Fruit fly (Drosophila melanogaster) whole organism, embryonic: ENCODE results near the gene MFS18.
A peak's percentile ranks its signal among the peaks of the same experiment; 100 is the strongest.

Experiments used
- CG1233 ChIP-seq: fragments of 200-800 bp; sonication (Bioruptor generic); optimal IDR thresholded peaks from 4 replicates; lab custom pipeline; 2018; ENCODE audit warnings: missing biosample characterization, mild to moderate bottlenecking, missing genetic modification characterization
- CG13287 ChIP-seq: fragments of 200-800 bp; sonication (Bioruptor generic); IDR thresholded peaks from 2 replicates; pipeline ENCODE4 v1.3.6; 2022; ENCODE audit warnings: missing biosample characterization, missing genetic modification characterization; ENCODE audit not compliant: partially characterized antibody
- CG1529 ChIP-seq: fragments of 200-800 bp; sonication (Bioruptor generic); optimal IDR thresholded peaks from 3 replicates; lab custom pipeline; 2018; ENCODE audit warnings: missing biosample characterization, missing genetic modification characterization
- CG1602 ChIP-seq: fragments of 200-800 bp; sonication (Bioruptor generic); optimal IDR thresholded peaks from 3 replicates; lab custom pipeline; 2016; ENCODE audit warnings: missing biosample characterization, missing genetic modification characterization
- CG17612 ChIP-seq: fragments of 200-800 bp; sonication (Bioruptor generic); IDR thresholded peaks from 2 replicates; pipeline ENCODE4 v1.3.6; 2022; ENCODE audit warnings: missing biosample characterization, missing genetic modification characterization
- CG17912 ChIP-seq: fragments of 200-800 bp; sonication (Bioruptor generic); optimal IDR thresholded peaks from 2 replicates; lab custom pipeline; 2018; ENCODE audit warnings: missing biosample characterization, mild to moderate bottlenecking, missing genetic modification characterization
- CG32772 ChIP-seq: fragments of 200-800 bp; sonication (Bioruptor generic); IDR thresholded peaks from 2 replicates; pipeline ENCODE4 v1.3.6; 2022; ENCODE audit warnings: missing biosample characterization, missing genetic modification characterization
- CG3726 ChIP-seq: fragments of 200-800 bp; sonication (Bioruptor generic); IDR thresholded peaks from 3 replicates; pipeline ENCODE4, ENCODE4 v1.3.6; 2022; ENCODE audit warnings: missing biosample characterization, missing genetic modification characterization
- CG4360 ChIP-seq: fragments of 200-800 bp; sonication (Bioruptor generic); IDR thresholded peaks from 2 replicates; pipeline ENCODE4 v1.3.6; 2022; ENCODE audit warnings: missing biosample characterization, missing genetic modification characterization
- CG6175 ChIP-seq: fragments of 200-800 bp; sonication (Bioruptor generic); IDR thresholded peaks from 3 replicates; pipeline ENCODE4 v1.3.6; 2022; ENCODE audit warnings: missing biosample characterization, missing genetic modification characterization
- CG6765 ChIP-seq: fragments of 200-800 bp; sonication (Bioruptor generic); optimal IDR thresholded peaks from 3 replicates; lab custom pipeline; 2017; ENCODE audit warnings: missing biosample characterization, mild to moderate bottlenecking, missing genetic modification characterization
- CG9797 ChIP-seq: fragments of 200-800 bp; sonication (Bioruptor generic); optimal IDR thresholded peaks from 3 replicates; lab custom pipeline; 2018; ENCODE audit warnings: missing biosample characterization, mild to moderate bottlenecking, missing genetic modification characterization
- Deaf1 ChIP-seq: fragments of 200-800 bp; optimal IDR thresholded peaks from 3 replicates; lab custom pipeline; 2019; ENCODE audit warnings: missing biosample characterization, mild to moderate bottlenecking, missing genetic modification characterization, moderate library complexity
- Dip3 ChIP-seq: fragments of 200-800 bp; sonication (Bioruptor generic); optimal IDR thresholded peaks from 3 replicates; lab custom pipeline; 2016; ENCODE audit warnings: missing biosample characterization, missing genetic modification characterization
- Doc3 ChIP-seq: fragments of 200-800 bp; sonication (Bioruptor generic); IDR thresholded peaks from 3 replicates; pipeline ENCODE4 v1.3.6; 2022; ENCODE audit warnings: missing biosample characterization, missing genetic modification characterization; ENCODE audit not compliant: partially characterized antibody
- Hmx ChIP-seq: fragments of 200-800 bp; sonication (Bioruptor generic); optimal IDR thresholded peaks from 2 replicates; lab custom pipeline; 2016; ENCODE audit warnings: missing biosample characterization, missing genetic modification characterization
- Hr51 ChIP-seq, 2 experiments: fragments of 200-800 bp; sonication (Bioruptor generic); optimal IDR thresholded peaks; 2 replicates in 1 of 2; 3 replicates in 1 of 2; lab custom pipeline; 2016 to 2018; ENCODE audit warnings: missing biosample characterization in 2 of 2, missing genetic modification characterization in 2 of 2, mild to moderate bottlenecking in 1 of 2, moderate library complexity in 1 of 2
- NfI ChIP-seq: fragments of 200-800 bp; sonication (Bioruptor generic); optimal IDR thresholded peaks from 3 replicates; lab custom pipeline; 2018; ENCODE audit warnings: missing biosample characterization, mild to moderate bottlenecking, missing genetic modification characterization, moderate library complexity
- Pdp1 ChIP-seq, 2 experiments: fragments of 200-800 bp; sonication (Bioruptor generic); optimal IDR thresholded peaks; 3 replicates each; lab custom pipeline; 2016; ENCODE audit warnings: missing biosample characterization in 2 of 2, missing genetic modification characterization in 2 of 2, mild to moderate bottlenecking in 1 of 2, moderate library complexity in 1 of 2
- Sin3A ChIP-seq: fragments of >200 bp; optimal IDR thresholded peaks from 2 replicates; lab custom pipeline; 2018
- Sry-δ ChIP-seq: fragments of 200-800 bp; sonication (Bioruptor generic); optimal IDR thresholded peaks from 2 replicates; lab custom pipeline; 2016; ENCODE audit warnings: missing biosample characterization, missing genetic modification characterization
- al ChIP-seq: fragments of 200-800 bp; sonication (Bioruptor generic); IDR thresholded peaks from 2 replicates; pipeline ENCODE4 v1.3.6; 2022; ENCODE audit warnings: missing biosample characterization, missing genetic modification characterization
- ara ChIP-seq: fragments of 200-800 bp; sonication (Bioruptor generic); IDR thresholded peaks from 2 replicates; pipeline ENCODE4 v1.3.6; 2022; ENCODE audit warnings: missing biosample characterization, missing genetic modification characterization
- az2 ChIP-seq: fragments of 200-800 bp; sonication (Bioruptor generic); optimal IDR thresholded peaks from 3 replicates; lab custom pipeline; 2016; ENCODE audit warnings: missing biosample characterization, missing genetic modification characterization
- br ChIP-seq: fragments of >200 bp; optimal IDR thresholded peaks from 2 replicates; lab custom pipeline; 2017
- cwo ChIP-seq: fragments of 200-800 bp; sonication (Bioruptor generic); optimal IDR thresholded peaks from 3 replicates; lab custom pipeline; 2017; ENCODE audit warnings: missing biosample characterization, missing genetic modification characterization, mild to moderate bottlenecking, moderate library complexity, missing genetic modification reagents
- dm ChIP-seq: fragments of 200-800 bp; sonication (Bioruptor generic); optimal IDR thresholded peaks from 3 replicates; lab custom pipeline; 2016; ENCODE audit warnings: missing biosample characterization, missing genetic modification characterization
- fd3F ChIP-seq: fragments of 200-800 bp; sonication (Bioruptor generic); optimal IDR thresholded peaks from 2 replicates; lab custom pipeline; 2018; ENCODE audit warnings: missing biosample characterization, mild to moderate bottlenecking, missing genetic modification characterization, moderate library complexity
- gsb-n ChIP-seq: fragments of 200-800 bp; sonication (Bioruptor generic); optimal IDR thresholded peaks from 3 replicates; lab custom pipeline; 2018; ENCODE audit warnings: missing biosample characterization, mild to moderate bottlenecking, missing genetic modification characterization
- hkb ChIP-seq, 2 experiments: fragments of 200-800 bp in 1 of 2; fragments of >200 bp in 1 of 2; sonication (Bioruptor generic) in 1 of 2; IDR thresholded peaks in 1 of 2; optimal IDR thresholded peaks in 1 of 2; 2 replicates each; pipeline versions ENCODE4 v1.3.6 to Lab custom; 2017 to 2022; ENCODE audit warnings: missing biosample characterization in 1 of 2, missing genetic modification characterization in 1 of 2
- insv ChIP-seq, 2 experiments: fragments of 200-800 bp; sonication (Bioruptor generic); optimal IDR thresholded peaks; 3 replicates each; lab custom pipeline; 2016 to 2018; ENCODE audit warnings: missing biosample characterization in 2 of 2, missing genetic modification characterization in 2 of 2
- jing ChIP-seq: fragments of 200-800 bp; sonication (Bioruptor generic); optimal IDR thresholded peaks from 2 replicates; lab custom pipeline; 2018; ENCODE audit warnings: missing biosample characterization, mild to moderate bottlenecking, missing genetic modification characterization
- kah ChIP-seq: fragments of 200-800 bp; sonication (Bioruptor generic); optimal IDR thresholded peaks from 2 replicates; lab custom pipeline; 2018; ENCODE audit warnings: missing biosample characterization, mild to moderate bottlenecking, missing genetic modification characterization
- ken ChIP-seq: fragments of 200-800 bp; sonication (Bioruptor generic); IDR thresholded peaks from 3 replicates; pipeline ENCODE4 v1.3.6; 2022; ENCODE audit warnings: missing biosample characterization, missing genetic modification characterization
- lbe ChIP-seq: fragments of 200-800 bp; sonication (Bioruptor generic); optimal IDR thresholded peaks from 2 replicates; lab custom pipeline; 2016; ENCODE audit warnings: missing biosample characterization, mild to moderate bottlenecking, missing genetic modification characterization
- pan ChIP-seq, 4 experiments: fragments of >200 bp in 3 of 4; fragments of 200-800 bp in 1 of 4; sonication (Bioruptor generic) in 1 of 4; optimal IDR thresholded peaks in 3 of 4; IDR thresholded peaks in 1 of 4; 2 replicates each; pipeline versions ENCODE4 v1.3.6 to Lab custom; 2017 to 2022; ENCODE audit warnings: missing biosample characterization in 2 of 4, missing genetic modification characterization in 2 of 4, mixed read lengths in 1 of 4
- peb ChIP-seq: fragments of 200-800 bp; sonication (Bioruptor generic); IDR thresholded peaks from 2 replicates; pipeline ENCODE4 v1.3.6; 2022; ENCODE audit warnings: missing biosample characterization, missing genetic modification characterization
- phol ChIP-seq: fragments of 200-800 bp; sonication (Bioruptor generic); optimal IDR thresholded peaks from 3 replicates; lab custom pipeline; 2018; ENCODE audit warnings: missing biosample characterization, mild to moderate bottlenecking, missing genetic modification characterization, moderate library complexity
- pita ChIP-seq: fragments of 200-800 bp; sonication (Bioruptor generic); optimal IDR thresholded peaks from 2 replicates; lab custom pipeline; 2017; ENCODE audit warnings: missing biosample characterization, mild to moderate bottlenecking, missing genetic modification characterization
- pnt ChIP-seq: fragments of 200-800 bp; sonication (Bioruptor generic); optimal IDR thresholded peaks from 3 replicates; lab custom pipeline; 2016; ENCODE audit warnings: missing biosample characterization, missing genetic modification characterization
- pzg ChIP-seq: fragments of 200-800 bp; sonication (Bioruptor generic); optimal IDR thresholded peaks from 3 replicates; lab custom pipeline; 2018; ENCODE audit warnings: missing biosample characterization, mild to moderate bottlenecking, missing genetic modification characterization, moderate library complexity
- run ChIP-seq: fragments of 200-800 bp; sonication (Bioruptor generic); optimal IDR thresholded peaks from 3 replicates; lab custom pipeline; 2018; ENCODE audit warnings: missing biosample characterization, mild to moderate bottlenecking, missing genetic modification characterization
- salm ChIP-seq: fragments of 200-800 bp; sonication (Bioruptor generic); optimal IDR thresholded peaks from 2 replicates; lab custom pipeline; 2018; ENCODE audit warnings: missing biosample characterization, mild to moderate bottlenecking, missing genetic modification characterization
- sd ChIP-seq: fragments of 200-800 bp; sonication (Bioruptor generic); optimal IDR thresholded peaks from 3 replicates; lab custom pipeline; 2018; ENCODE audit warnings: missing biosample characterization, mild to moderate bottlenecking, missing genetic modification characterization, moderate library complexity
- shn ChIP-seq: fragments of 200-800 bp; sonication (Bioruptor generic); optimal IDR thresholded peaks from 3 replicates; lab custom pipeline; 2016; ENCODE audit warnings: missing biosample characterization, missing genetic modification characterization
- sim ChIP-seq: fragments of 200-800 bp; sonication (Bioruptor generic); IDR thresholded peaks from 2 replicates; pipeline ENCODE4 v1.3.6; 2022; ENCODE audit warnings: missing biosample characterization, missing genetic modification characterization
- sisA ChIP-seq: fragments of 200-800 bp; sonication (Bioruptor generic); IDR thresholded peaks from 2 replicates; pipeline ENCODE4 v1.3.6; 2022; ENCODE audit warnings: missing biosample characterization, missing genetic modification characterization
- slp2 ChIP-seq: fragments of 200-800 bp; sonication (Bioruptor generic); optimal IDR thresholded peaks from 2 replicates; lab custom pipeline; 2016; ENCODE audit warnings: missing biosample characterization, missing genetic modification characterization
- tin ChIP-seq: fragments of 200-800 bp; sonication (Bioruptor generic); optimal IDR thresholded peaks from 3 replicates; lab custom pipeline; 2016; ENCODE audit warnings: missing biosample characterization, missing genetic modification characterization
- tio ChIP-seq: fragments of 200-800 bp; sonication (Bioruptor generic); optimal IDR thresholded peaks from 2 replicates; lab custom pipeline; 2017; ENCODE audit warnings: missing biosample characterization, missing genetic modification characterization, inconsistent platforms
- ttk ChIP-seq: fragments of 200-800 bp; sonication (Bioruptor generic); IDR thresholded peaks from 2 replicates; pipeline ENCODE4 v2.1.2; 2022; ENCODE audit warnings: missing biosample characterization, missing genetic modification characterization
- unpg ChIP-seq: fragments of 200-800 bp; sonication (Bioruptor generic); optimal IDR thresholded peaks from 3 replicates; lab custom pipeline; 2018; ENCODE audit warnings: missing biosample characterization, mild to moderate bottlenecking, missing genetic modification characterization, moderate library complexity

MFS18 gene

dm6 chr2L:4463323-4463722 lies 14.9 kb upstream of the MFS18 start, which contains the start of the genes CG15443 and Paris (continued):
- TF ChIP-seq CG17612 (no peak), pan (optimal IDR thresholded peaks at IDR 0.05; lab: Kevin White, UChicago) (no peak), pan (GFP tag; optimal IDR thresholded peaks at IDR 0.05 in 1 of 2, IDR thresholded peaks at IDR 0.05 in 1 of 2) (no peak), slp2 (GFP tag; lab: Kevin White, UChicago) (no peak), CG17912 (GFP tag; lab: Kevin White, UChicago) (no peak), unpg (GFP tag; lab: Kevin White, UChicago) (no peak), CG1233 (GFP tag; lab: Kevin White, UChicago) (peak; percentile 9), CG6765 (GFP tag; lab: Kevin White, UChicago) (no peak), run (tag; lab: Kevin White, UChicago) (no peak), pzg (GFP tag; lab: Kevin White, UChicago) (peak; percentile 61), ttk (GFP tag; lab: Robert Waterston, UW) (no peak), dm (GFP tag; lab: Kevin White, UChicago) (peak; percentile 35), sim (GFP tag; lab: Robert Waterston, UW) (no peak), ara (GFP tag; lab: Robert Waterston, UW) (no peak), jing (GFP tag; lab: Kevin White, UChicago) (no peak), shn (GFP tag; lab: Kevin White, UChicago) (no peak), gsb-n (tag; lab: Kevin White, UChicago) (no peak), ken (GFP tag; lab: Robert Waterston, UW) (no peak), kah (GFP tag; lab: Kevin White, UChicago) (peak; percentile 50), Deaf1 (tag; lab: Kevin White, UChicago) (no peak), CG32772 (GFP tag; lab: Robert Waterston, UW) (no peak), CG9797 (GFP tag; lab: Kevin White, UChicago) (no peak), sd (tag; lab: Kevin White, UChicago) (no peak), fd3F (GFP tag; lab: Kevin White, UChicago) (no peak), insv (GFP tag; optimal IDR thresholded peaks at IDR 0.05; lab: Kevin White, UChicago) (no peak), CG6175 (GFP tag; lab: Robert Waterston, UW) (no peak), Hmx (GFP tag; lab: Kevin White, UChicago) (no peak), peb (GFP tag; lab: Robert Waterston, UW) (no peak), Sry-δ (peak; percentile 46), hkb (optimal IDR thresholded peaks at IDR 0.05; lab: Kevin White, UChicago) (no peak), hkb (GFP tag; IDR thresholded peaks at IDR 0.05; lab: Robert Waterston, UW) (no peak), Dip3 (GFP tag; lab: Kevin White, UChicago) (no peak), CG4360 (GFP tag; lab: Robert Waterston, UW) (no peak), Sin3A (lab: Kevin White, UChicago) (no peak), phol (tag; lab: Kevin White, UChicago) (peak; percentile 38), CG13287 (GFP tag; lab: Robert Waterston, UW) (peak; percentile 85), tio (no peak), az2 (no peak), Hr51 (GFP tag; optimal IDR thresholded peaks at IDR 0.05; lab: Kevin White, UChicago) (peak; percentile 11 to 18), Doc3 (GFP tag; lab: Robert Waterston, UW) (peak; percentile 40; the same call in 1 of the 3 replicates), sisA (GFP tag; lab: Robert Waterston, UW) (no peak), CG3726 (no peak), br (lab: Kevin White, UChicago) (no peak), Pdp1 (GFP tag; optimal IDR thresholded peaks at IDR 0.05; lab: Kevin White, UChicago) (no peak), NfI (GFP tag; lab: Kevin White, UChicago) (peak; percentile 16), cwo (GFP tag; lab: Kevin White, UChicago) (no peak), lbe (no peak), CG1602 (GFP tag; lab: Kevin White, UChicago) (no peak), CG1529 (GFP tag; lab: Kevin White, UChicago) (no peak), tin (GFP tag; lab: Kevin White, UChicago) (no peak), al (GFP tag; lab: Robert Waterston, UW) (no peak), pita (no peak), pnt (no peak), salm (tag; lab: Kevin White, UChicago) (no peak)
